Fruit fly (Drosophila melanogaster): ENCODE data around the gene CG4949.
A peak's percentile ranks its signal among the peaks of the same experiment; 100 is the strongest.

The CG4949 gene

dm6 chrX:17110556-17111177 lies 32.0 kb downstream of the CG4949 start:
- no peak for TF ChIP-seq CG33017 (tag; optimal IDR thresholded peaks at IDR 0.05)
- TF ChIP-seq tj (GFP tag; optimal IDR thresholded peaks at IDR 0.05): peak; percentile 96
- no peak for TF ChIP-seq Mnt (GFP tag; optimal IDR thresholded peaks at IDR 0.05)
- no peak for TF ChIP-seq Crg-1 (GFP tag; optimal IDR thresholded peaks at IDR 0.05)
- TF ChIP-seq bab1 (GFP tag; optimal IDR thresholded peaks at IDR 0.05): no peak

DNA sequence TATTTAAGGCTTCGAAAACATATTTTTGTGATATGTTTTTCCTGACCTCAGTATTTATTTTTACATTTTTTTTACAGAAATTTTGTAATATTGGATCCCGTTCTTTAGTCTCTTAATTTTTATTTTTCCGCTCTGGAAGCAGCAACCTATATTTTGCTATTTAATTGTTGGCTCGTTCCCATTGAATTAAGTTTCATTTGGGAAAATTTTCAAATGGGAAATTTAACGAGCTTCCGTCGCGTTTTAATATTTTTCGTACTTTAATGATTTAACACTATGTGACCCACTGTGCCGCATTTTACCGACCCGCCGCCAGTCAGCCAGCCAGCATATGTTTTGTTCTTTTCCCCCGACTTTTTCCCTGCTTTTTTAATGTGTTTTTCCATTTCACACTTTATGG lies 32.6 kb downstream of the CG4949 start:
- TF ChIP-seq Crg-1 (GFP tag; optimal IDR thresholded peaks at IDR 0.05): no peak
- TF ChIP-seq Hr96 (GFP tag; optimal IDR thresholded peaks at IDR 0.05): no peak
- no peak for TF ChIP-seq Clk (GFP tag; optimal IDR thresholded peaks at IDR 0.05)
- no peak for TF ChIP-seq Mnt (GFP tag; optimal IDR thresholded peaks at IDR 0.05)
- TF ChIP-seq CG33017 (tag; optimal IDR thresholded peaks at IDR 0.05): no peak
- no peak for TF ChIP-seq pad (GFP tag; optimal IDR thresholded peaks at IDR 0.05)
- TF ChIP-seq bab1 (GFP tag; optimal IDR thresholded peaks at IDR 0.05): no peak
- no peak for TF ChIP-seq ovo (GFP tag; optimal IDR thresholded peaks at IDR 0.05)
- no peak for TF ChIP-seq CG14711 (tag; optimal IDR thresholded peaks at IDR 0.05)
- no peak for TF ChIP-seq toe (GFP tag; optimal IDR thresholded peaks at IDR 0.05)
- TF ChIP-seq CG7101 (tag; optimal IDR thresholded peaks at IDR 0.05): no peak

DNA sequence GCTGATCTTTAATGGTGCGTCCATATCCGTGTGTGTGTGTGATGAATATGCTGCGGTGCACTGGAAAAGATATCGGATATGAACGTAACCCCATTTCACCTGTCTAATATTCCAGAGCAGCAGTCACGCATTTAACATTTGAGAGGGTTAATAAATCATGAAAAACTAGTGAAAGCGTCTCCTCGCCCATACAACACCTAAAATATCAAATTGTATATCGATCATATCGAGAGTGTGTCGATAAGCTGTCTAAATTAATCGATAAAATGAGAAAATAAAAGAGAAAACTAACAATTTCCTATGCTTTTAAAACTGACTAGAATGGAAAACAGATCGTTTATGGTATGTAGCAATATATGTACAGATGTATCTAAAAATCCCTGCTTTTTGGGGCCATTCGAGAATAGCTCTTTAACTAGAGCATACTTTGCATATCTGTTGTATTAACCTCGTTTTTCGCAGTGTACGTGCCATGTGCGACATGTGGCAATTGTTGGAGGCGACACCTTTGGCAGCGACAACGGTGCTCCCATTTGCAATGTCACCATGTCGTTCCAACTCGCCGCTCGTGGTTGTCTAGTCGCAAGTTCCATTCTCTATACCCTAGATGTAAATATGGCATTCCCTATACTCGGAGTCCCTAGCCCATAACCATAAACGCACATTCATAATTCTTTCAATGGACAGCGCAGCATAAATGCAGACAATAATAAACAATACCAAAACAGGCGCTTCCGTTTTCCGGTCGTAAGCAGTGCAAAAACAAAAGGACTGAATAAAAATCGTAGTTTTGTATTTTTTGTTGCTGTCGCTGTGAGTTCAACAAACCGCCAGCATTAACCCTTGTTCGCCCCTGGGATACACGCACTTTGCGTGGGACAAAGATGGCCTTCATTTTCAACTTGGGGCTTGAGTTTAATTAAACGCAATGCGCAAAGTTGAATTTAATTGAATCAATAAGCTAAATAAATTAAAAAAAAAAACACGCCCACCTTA lies 33.6 kb downstream of the CG4949 start:
- TF ChIP-seq bab1 (GFP tag; optimal IDR thresholded peaks at IDR 0.05) (no peak), ovo (GFP tag; optimal IDR thresholded peaks at IDR 0.05) (no peak), CG14711 (tag; optimal IDR thresholded peaks at IDR 0.05) (no peak), CG5204 (GFP tag; optimal IDR thresholded peaks at IDR 0.05) (no peak), kay (GFP tag; ENCODE audit: borderline replicate concordance) (peak; percentile 7)

DNA sequence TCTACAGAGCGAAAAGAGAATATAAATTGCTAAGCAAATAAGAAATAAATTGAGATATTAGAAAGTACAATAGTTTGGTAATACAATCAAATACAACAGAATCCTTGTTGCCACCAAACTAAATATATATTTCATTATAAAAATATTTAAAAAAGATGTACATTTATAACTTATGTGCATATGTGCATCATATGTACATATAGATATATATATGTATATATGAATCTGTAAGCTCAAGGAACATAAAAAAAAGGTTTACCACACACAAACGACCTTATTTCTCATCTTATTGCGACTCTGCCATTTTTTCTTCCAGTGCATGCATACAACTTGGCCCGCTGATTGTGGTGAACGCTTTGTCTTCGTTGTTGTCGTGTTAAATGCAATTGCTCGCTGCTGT lies 34.7 kb downstream of the CG4949 start:
- TF ChIP-seq CG7101 (tag; optimal IDR thresholded peaks at IDR 0.05) (peak; percentile 48), CG33017 (tag; optimal IDR thresholded peaks at IDR 0.05) (peak; percentile 15), tj (GFP tag; optimal IDR thresholded peaks at IDR 0.05) (peak; percentile 21), CG11617 (GFP tag; optimal IDR thresholded peaks at IDR 0.05) (peak; percentile 62), cnc (optimal IDR thresholded peaks at IDR 0.05) (no peak), bab1 (GFP tag; optimal IDR thresholded peaks at IDR 0.05) (peak; percentile 50), CG14711 (tag; optimal IDR thresholded peaks at IDR 0.05) (peak; percentile 39), kay (GFP tag; ENCODE audit: borderline replicate concordance) (no peak)

DNA sequence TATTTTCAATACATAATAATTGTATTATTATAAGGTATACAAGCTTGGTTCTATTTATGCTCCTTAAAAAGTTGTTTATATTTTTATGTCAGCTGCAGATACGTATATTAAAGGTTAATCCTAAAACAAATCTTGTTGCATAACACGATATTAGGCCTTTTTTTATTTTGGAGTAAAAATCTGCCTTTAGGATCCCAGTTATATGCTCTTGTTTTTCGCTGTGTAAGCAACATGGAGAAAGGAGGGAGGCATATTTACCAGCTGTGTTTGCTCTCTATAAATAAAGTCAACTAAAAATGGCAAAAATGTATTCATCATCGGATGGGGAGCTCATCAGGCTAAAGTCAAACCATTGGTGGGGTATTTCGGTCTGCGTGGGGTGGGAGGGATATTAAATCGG lies 43.0 kb downstream of the CG4949 start:
- peak; percentile 28 for TF ChIP-seq pad (GFP tag; optimal IDR thresholded peaks at IDR 0.05)
- TF ChIP-seq CG33017 (tag; optimal IDR thresholded peaks at IDR 0.05): no peak
- TF ChIP-seq CG14711 (tag; optimal IDR thresholded peaks at IDR 0.05): peak; percentile 11

dm6 chrX:17122425-17123094 lies 43.9 kb downstream of the CG4949 start:
- TF ChIP-seq CG5204 (GFP tag; optimal IDR thresholded peaks at IDR 0.05) (no peak), Hr96 (GFP tag; optimal IDR thresholded peaks at IDR 0.05) (no peak), CG14711 (tag; optimal IDR thresholded peaks at IDR 0.05) (no peak), tj (GFP tag; optimal IDR thresholded peaks at IDR 0.05) (no peak), toe (GFP tag; optimal IDR thresholded peaks at IDR 0.05) (no peak), Clk (GFP tag; optimal IDR thresholded peaks at IDR 0.05) (no peak), CG7101 (tag; optimal IDR thresholded peaks at IDR 0.05) (no peak), bab1 (GFP tag; optimal IDR thresholded peaks at IDR 0.05) (no peak), CG7045 (GFP tag; optimal IDR thresholded peaks at IDR 0.05) (no peak), CG33017 (tag; optimal IDR thresholded peaks at IDR 0.05) (no peak), CG11617 (GFP tag; optimal IDR thresholded peaks at IDR 0.05) (no peak), CG12768 (GFP tag; optimal IDR thresholded peaks at IDR 0.05) (no peak), Crg-1 (GFP tag; optimal IDR thresholded peaks at IDR 0.05) (no peak), cic (GFP tag; optimal IDR thresholded peaks at IDR 0.05) (no peak), ovo (GFP tag; optimal IDR thresholded peaks at IDR 0.05) (no peak), cnc (optimal IDR thresholded peaks at IDR 0.05) (no peak), pad (GFP tag; optimal IDR thresholded peaks at IDR 0.05) (no peak)

Measured in whole organism, adult.